Fruit fly (Drosophila melanogaster): ENCODE data around the gene gogo.

DNA sequence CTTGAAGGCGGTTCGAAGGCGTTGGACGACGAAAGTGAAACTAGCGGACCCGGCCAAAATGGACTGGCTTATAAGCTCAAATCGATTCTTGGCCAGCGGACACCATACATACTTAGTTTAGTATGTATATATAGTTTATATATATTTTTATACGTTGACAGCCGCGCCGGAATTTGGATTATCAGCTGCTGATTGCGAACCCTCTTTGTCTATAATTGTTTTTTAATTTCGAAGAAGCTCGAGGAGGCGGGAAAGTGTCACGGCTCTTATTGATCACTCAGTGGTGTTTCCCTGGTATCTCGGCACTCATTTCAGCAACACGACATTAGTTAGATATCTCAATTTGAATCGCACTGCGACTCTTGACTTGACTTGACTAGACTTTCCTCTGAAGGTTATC is 74.6 kb downstream of the gogo start, which contains the start of gene CG6933:
- no peak for TF ChIP-seq bab1 (GFP tag; optimal IDR thresholded peaks at IDR 0.05)
- no peak for TF ChIP-seq Clk (GFP tag; optimal IDR thresholded peaks at IDR 0.05)
- TF ChIP-seq CG33017 (tag; optimal IDR thresholded peaks at IDR 0.05), result no peak

All from whole organism, adult.